Fruit fly (Drosophila melanogaster) whole organism, wandering third instar larva: Measurements from ENCODE around the gene CG43844.

Experiments used
- CG32264 ChIP-seq: fragments of 200-800 bp; sonication (Bioruptor generic); optimal IDR thresholded peaks from 2 replicates; lab custom pipeline; 2016; ENCODE audit warnings: missing biosample characterization, missing genetic modification characterization
- CG9705 ChIP-seq: fragments of 200-800 bp; sonication (Bioruptor generic); optimal IDR thresholded peaks from 2 replicates; lab custom pipeline; 2018; ENCODE audit warnings: missing biosample characterization, mild to moderate bottlenecking, missing genetic modification characterization
- Dfd ChIP-seq: fragments of >200 bp; optimal IDR thresholded peaks from 2 replicates; lab custom pipeline; 2017; ENCODE audit warnings: missing biosample characterization, missing genetic modification characterization
- Dif ChIP-seq: fragments of 200-275, 200-300 bp; sonication (Bioruptor generic); optimal IDR thresholded peaks from 2 replicates; lab custom pipeline; 2018; ENCODE audit warnings: missing biosample characterization, missing genetic modification characterization; ENCODE audit not compliant: partially characterized antibody
- GATAd ChIP-seq: sonication (Bioruptor generic); optimal IDR thresholded peaks from 2 replicates; lab custom pipeline; 2016; ENCODE audit warnings: missing biosample characterization, missing genetic modification characterization
- HLH106 ChIP-seq: fragments of 200-800 bp; optimal IDR thresholded peaks from 3 replicates; lab custom pipeline; 2019; ENCODE audit warnings: missing biosample characterization, mild to moderate bottlenecking, missing genetic modification characterization, moderate library complexity
- Hnf4 ChIP-seq: fragments of 200-800 bp; sonication (Bioruptor generic); optimal IDR thresholded peaks from 2 replicates; lab custom pipeline; 2016; ENCODE audit warnings: missing biosample characterization, mild to moderate bottlenecking, missing genetic modification characterization
- Hr78 ChIP-seq: fragments of >200 bp; optimal IDR thresholded peaks from 2 replicates; lab custom pipeline; 2017; ENCODE audit warnings: missing biosample characterization, missing genetic modification characterization
- Hr83 ChIP-seq: fragments of 200-300 bp; sonication (Bioruptor generic); optimal IDR thresholded peaks from 2 replicates; lab custom pipeline; 2016; ENCODE audit warnings: missing biosample characterization, mild to moderate bottlenecking, missing genetic modification characterization, moderate library complexity; ENCODE audit not compliant: poor library complexity, severe bottlenecking
- Jra ChIP-seq: sonication (Bioruptor generic); optimal IDR thresholded peaks from 2 replicates; lab custom pipeline; 2016; ENCODE audit warnings: missing biosample characterization, missing genetic modification characterization
- Mio ChIP-seq: sonication (Bioruptor generic); optimal IDR thresholded peaks from 2 replicates; lab custom pipeline; 2016; ENCODE audit warnings: missing biosample characterization, missing genetic modification characterization
- Myc ChIP-seq: fragments of >200 bp; optimal IDR thresholded peaks from 2 replicates; lab custom pipeline; 2017
- N ChIP-seq: fragments of >200 bp; optimal IDR thresholded peaks from 2 replicates; lab custom pipeline; 2018; ENCODE audit warnings: missing biosample characterization, missing external identifiers, missing genetic modification characterization
- OdsH ChIP-seq: fragments of 200-800 bp; sonication (Bioruptor generic); optimal IDR thresholded peaks from 2 replicates; lab custom pipeline; 2016; ENCODE audit warnings: missing biosample characterization, mild to moderate bottlenecking, missing genetic modification characterization
- Rel ChIP-seq, 2 experiments: fragments of 200-800 bp; sonication (Bioruptor generic) in 1 of 2; optimal IDR thresholded peaks; 2 replicates in 1 of 2; 3 replicates in 1 of 2; lab custom pipeline; 2016 to 2019; ENCODE audit warnings: mild to moderate bottlenecking in 2 of 2, missing biosample characterization in 2 of 2, missing genetic modification characterization in 2 of 2, moderate library complexity in 1 of 2
- Sp1 ChIP-seq: fragments of 200-800 bp; sonication (Bioruptor generic); optimal IDR thresholded peaks from 3 replicates; lab custom pipeline; 2019; ENCODE audit warnings: missing biosample characterization, mild to moderate bottlenecking, missing genetic modification characterization, moderate library complexity
- Vsx2 ChIP-seq: fragments of 200-300, 225-300 bp; sonication (Bioruptor generic); optimal IDR thresholded peaks from 2 replicates; lab custom pipeline; 2018; ENCODE audit warnings: missing biosample characterization, missing genetic modification characterization; ENCODE audit not compliant: partially characterized antibody
- br ChIP-seq: fragments of 200-800 bp; sonication (Bioruptor generic); optimal IDR thresholded peaks from 2 replicates; lab custom pipeline; 2016; ENCODE audit warnings: missing biosample characterization, missing genetic modification characterization
- brk ChIP-seq: fragments of 200-800 bp; sonication (Bioruptor generic); optimal IDR thresholded peaks from 2 replicates; lab custom pipeline; 2016; ENCODE audit warnings: missing biosample characterization, mild to moderate bottlenecking, missing genetic modification characterization
- dl ChIP-seq, 2 experiments: fragments of 175-275, 200-275 bp in 1 of 2; fragments of 200-275 bp in 1 of 2; sonication (Bioruptor generic); optimal IDR thresholded peaks; lab custom pipeline; 2018; ENCODE audit warnings: mild to moderate bottlenecking in 2 of 2, missing biosample characterization in 2 of 2, missing genetic modification characterization in 2 of 2, moderate library complexity in 2 of 2; ENCODE audit not compliant: partially characterized antibody in 2 of 2, insufficient read depth in 1 of 2
- dsf ChIP-seq: sonication (Bioruptor generic); optimal IDR thresholded peaks from 2 replicates; lab custom pipeline; 2016; ENCODE audit warnings: missing biosample characterization, missing genetic modification characterization, borderline replicate concordance
- foxo ChIP-seq, 2 experiments: fragments of 200-800 bp; sonication (Bioruptor generic); optimal IDR thresholded peaks; 2 replicates in 1 of 2; 3 replicates in 1 of 2; lab custom pipeline; 2016 to 2017; ENCODE audit warnings: missing biosample characterization in 2 of 2, missing genetic modification characterization in 2 of 2
- fru ChIP-seq: fragments of 200-800 bp; sonication (Bioruptor generic); optimal IDR thresholded peaks from 3 replicates; lab custom pipeline; 2016; ENCODE audit warnings: missing biosample characterization, mild to moderate bottlenecking, missing genetic modification characterization
- h ChIP-seq: fragments of 200-800 bp; sonication (Bioruptor generic); optimal IDR thresholded peaks from 3 replicates; lab custom pipeline; 2016; ENCODE audit warnings: missing biosample characterization, mild to moderate bottlenecking, missing genetic modification characterization
- jim ChIP-seq: fragments of 175-275, 200-325 bp; sonication (Bioruptor generic); optimal IDR thresholded peaks from 2 replicates; lab custom pipeline; 2016; ENCODE audit warnings: missing biosample characterization, mild to moderate bottlenecking, missing genetic modification characterization
- lola ChIP-seq: fragments of >200 bp; optimal IDR thresholded peaks from 2 replicates; lab custom pipeline; 2017; ENCODE audit warnings: missing biosample characterization, missing genetic modification characterization
- pan ChIP-seq: fragments of >200 bp; optimal IDR thresholded peaks from 2 replicates; lab custom pipeline; 2017
- psq ChIP-seq: fragments of 200-800 bp; sonication (Bioruptor generic); optimal IDR thresholded peaks from 3 replicates; lab custom pipeline; 2017; ENCODE audit warnings: missing biosample characterization, mild to moderate bottlenecking, missing genetic modification characterization, moderate library complexity
- sage ChIP-seq: fragments of 200-800 bp; sonication (Bioruptor generic); optimal IDR thresholded peaks from 2 replicates; lab custom pipeline; 2016; ENCODE audit warnings: missing biosample characterization, mild to moderate bottlenecking, missing genetic modification characterization
- sv ChIP-seq: fragments of 200-800 bp; sonication (Bioruptor generic); optimal IDR thresholded peaks from 3 replicates; lab custom pipeline; 2016; ENCODE audit warnings: missing biosample characterization, missing genetic modification characterization
- usp ChIP-seq: fragments of >200 bp; optimal IDR thresholded peaks from 2 replicates; lab custom pipeline; 2017; ENCODE audit warnings: missing biosample characterization, missing genetic modification characterization
- woc ChIP-seq: sonication (Bioruptor generic); optimal IDR thresholded peaks from 2 replicates; lab custom pipeline; 2016; ENCODE audit warnings: missing biosample characterization, mild to moderate bottlenecking, missing genetic modification characterization

CG43844 gene

DNA sequence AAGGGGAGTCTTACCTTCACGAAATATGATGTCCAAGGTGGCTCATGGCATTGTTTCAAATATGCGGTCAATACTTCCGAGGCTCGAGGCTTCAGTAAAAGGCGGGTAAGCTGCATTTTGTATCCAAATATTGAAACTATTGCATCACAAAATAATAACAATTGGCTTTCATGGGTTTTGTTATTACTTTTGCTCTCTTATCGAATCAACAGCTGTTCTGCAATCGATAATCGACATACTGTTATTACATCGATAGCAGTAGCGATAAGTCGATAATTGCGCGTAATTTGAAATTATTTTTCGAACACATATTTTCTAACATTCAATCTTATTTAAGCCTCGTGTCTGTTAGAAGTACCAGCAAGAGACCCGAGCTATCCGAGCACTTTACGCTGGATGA lies 10.9 kb upstream of the CG43844 start, which contains the start of gene CG34148:
TSS of gene CG34148 (minus strand) at position 214 of the 400 bp plus-strand sequence.
- TF ChIP-seq Sp1 (GFP tag; lab: Kevin White, UChicago) = no peak
- no peak for TF ChIP-seq pan (lab: Kevin White, UChicago)
- TF ChIP-seq Rel (GFP tag; optimal IDR thresholded peaks at IDR 0.05; lab: Kevin White, UChicago) = no peak
- no peak for TF ChIP-seq Rel (tag; optimal IDR thresholded peaks at IDR 0.05; lab: Kevin White, UChicago)
- no peak for TF ChIP-seq lola (GFP tag; lab: Kevin White, UChicago)
- TF ChIP-seq Dif (GFP tag; lab: Kevin White, UChicago) = no peak
- no peak for TF ChIP-seq Jra
- TF ChIP-seq fru (GFP tag; lab: Kevin White, UChicago) = no peak
- no peak for TF ChIP-seq Hnf4
- no peak for TF ChIP-seq OdsH (GFP tag; lab: Kevin White, UChicago)
- no peak for TF ChIP-seq GATAd (GFP tag; lab: Kevin White, UChicago)
- no peak for TF ChIP-seq foxo (GFP tag; optimal IDR thresholded peaks at IDR 0.05; lab: Kevin White, UChicago)
- no peak for TF ChIP-seq dsf (GFP tag; lab: Kevin White, UChicago)
- TF ChIP-seq Hr78 = no peak
- no peak for TF ChIP-seq Dfd
- TF ChIP-seq CG32264 (GFP tag; lab: Kevin White, UChicago) = no peak

DNA sequence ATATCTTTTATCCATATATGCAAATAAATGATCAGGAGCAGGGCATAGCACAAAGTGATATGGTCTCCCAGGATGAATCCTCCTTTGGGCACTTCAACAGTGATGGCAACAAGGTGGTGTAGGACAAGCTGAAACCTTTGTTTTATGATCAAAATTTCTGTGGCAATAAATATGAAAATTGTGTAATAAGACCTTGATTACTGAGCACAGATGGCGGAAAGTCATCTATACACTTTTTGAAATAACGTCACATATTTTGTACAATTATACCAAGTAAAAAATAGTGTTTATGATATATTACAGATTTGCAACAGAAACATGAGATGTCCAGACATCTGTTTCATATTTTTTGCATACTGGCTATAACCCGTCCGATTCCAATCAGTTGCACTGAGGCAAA lies 8.8 kb upstream of the CG43844 start, which contains the start of gene CG31465:
TSS of gene CG31465 (plus strand) at position 301 of the 400 bp plus-strand sequence.
- TF ChIP-seq Hr78 = no peak
- TF ChIP-seq usp (GFP tag; lab: Kevin White, UChicago) = no peak
- no peak for TF ChIP-seq dl (GFP tag; optimal IDR thresholded peaks at IDR 0.05; lab: Kevin White, UChicago; ENCODE audit: insufficient read depth in 1 of 2, partially characterized antibody in 2 of 2)
- no peak for TF ChIP-seq br
- TF ChIP-seq Dfd = no peak
- no peak for TF ChIP-seq Hr83 (GFP tag; lab: Kevin White, UChicago)
- no peak for TF ChIP-seq Dif (GFP tag; lab: Kevin White, UChicago)
- no peak for TF ChIP-seq Vsx2 (GFP tag; lab: Kevin White, UChicago)
- TF ChIP-seq Myc (lab: Kevin White, UChicago) = no peak
- no peak for TF ChIP-seq foxo (GFP tag; optimal IDR thresholded peaks at IDR 0.05; lab: Kevin White, UChicago)
- no peak for TF ChIP-seq CG9705 (GFP tag; lab: Kevin White, UChicago)
- TF ChIP-seq jim (GFP tag; lab: Kevin White, UChicago) = no peak
- TF ChIP-seq Sp1 (GFP tag; lab: Kevin White, UChicago) = no peak
- TF ChIP-seq HLH106 (tag; lab: Kevin White, UChicago) = no peak
- TF ChIP-seq pan (lab: Kevin White, UChicago) = no peak
- no peak for TF ChIP-seq sv (GFP tag; lab: Kevin White, UChicago)
- no peak for TF ChIP-seq psq
- TF ChIP-seq Jra = no peak
- TF ChIP-seq, all 38 proteins: peak for 0

- TF ChIP-seq foxo (GFP tag; optimal IDR thresholded peaks at IDR 0.05; lab: Kevin White, UChicago) = no peak
- TF ChIP-seq sage (GFP tag; lab: Kevin White, UChicago) = no peak
- TF ChIP-seq Dif (GFP tag; lab: Kevin White, UChicago) = no peak
- TF ChIP-seq jim (GFP tag; lab: Kevin White, UChicago) = no peak
- TF ChIP-seq Hr83 (GFP tag; lab: Kevin White, UChicago) = no peak
- TF ChIP-seq psq = no peak
- no peak for TF ChIP-seq dl (GFP tag; optimal IDR thresholded peaks at IDR 0.05; lab: Kevin White, UChicago; ENCODE audit: insufficient read depth in 1 of 2, partially characterized antibody in 2 of 2)
- no peak for TF ChIP-seq Hr78
- TF ChIP-seq woc (GFP tag; lab: Kevin White, UChicago) = no peak
Measured at dm6 chr3R:21884354-21884753, 5.0 kb upstream of the CG43844 start, which contains the start of gene fit. Gene fit (minus strand): TSS chr3R:21884454.

DNA sequence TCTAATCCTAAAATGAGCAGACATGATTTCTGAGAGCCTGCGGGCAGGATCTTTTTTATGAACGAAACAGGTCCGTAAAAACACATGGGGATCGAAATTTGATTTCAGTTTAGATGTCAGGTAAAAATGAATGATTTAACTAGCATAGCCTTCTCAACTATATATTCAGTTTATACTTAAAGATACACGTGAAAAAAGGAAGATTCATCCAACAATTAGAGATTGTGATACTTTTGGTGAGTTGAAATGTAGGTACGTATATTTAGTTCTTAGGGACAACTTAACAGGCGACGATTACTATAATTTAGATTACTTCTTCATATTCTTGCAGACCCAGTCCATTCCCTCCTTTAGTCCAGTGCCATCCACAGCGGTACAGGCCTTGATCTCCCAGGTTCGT lies 3.9 kb upstream of the CG43844 start, which contains the start of gene CG17819:
TSS of gene CG17819 (minus strand) at position 101 of the 400 bp plus-strand sequence.
- no peak for TF ChIP-seq sage (GFP tag; lab: Kevin White, UChicago)
- TF ChIP-seq Hnf4 = no peak
- TF ChIP-seq lola (GFP tag; lab: Kevin White, UChicago) = no peak
- no peak for TF ChIP-seq woc (GFP tag; lab: Kevin White, UChicago)

DNA sequence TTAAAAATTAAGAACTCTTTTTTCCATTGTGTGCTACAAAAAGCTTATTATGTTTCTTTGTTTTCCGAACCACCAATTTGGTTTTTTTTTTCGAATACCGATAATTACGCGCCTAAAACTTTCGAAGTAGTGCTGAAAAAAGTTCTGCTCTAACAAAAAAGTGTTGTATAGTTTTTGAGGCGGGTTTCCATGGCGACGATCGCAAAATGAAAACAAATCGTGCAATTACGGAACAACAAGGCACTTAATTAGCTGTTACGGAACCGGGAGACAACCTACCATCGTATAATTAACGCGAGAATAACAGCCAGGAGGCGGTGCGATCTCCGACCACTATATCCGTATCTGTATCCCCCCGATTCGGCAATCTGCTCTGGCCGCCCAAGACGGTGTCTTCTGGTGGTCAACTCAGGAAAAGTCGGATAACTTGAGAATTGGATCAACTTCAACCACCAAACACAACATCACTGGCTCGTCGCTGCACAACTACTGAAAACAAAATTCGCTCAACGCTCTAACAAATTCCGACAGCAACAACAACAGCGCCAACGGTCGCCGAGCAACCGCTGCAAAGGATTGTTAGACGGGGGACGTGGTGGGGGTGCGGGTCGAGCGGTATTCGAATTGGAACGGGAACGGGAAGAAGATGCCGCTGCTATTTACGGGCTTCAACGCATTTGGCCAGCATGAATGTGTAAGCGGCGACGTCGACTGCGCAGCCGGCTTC lies 2.3 kb upstream of the CG43844 start, which contains the start of the genes CG6678 and dnd:
TSS of gene CG6678 (plus strand) at position 169 of the 727 bp plus-strand sequence.
TSS of gene dnd (minus strand) at position 495 of the 727 bp plus-strand sequence.
- TF ChIP-seq Hnf4 (peak; percentile 24), h (GFP tag; lab: Kevin White, UChicago) (no peak), lola (GFP tag; lab: Kevin White, UChicago) (no peak), N (GFP tag; lab: Kevin White, UChicago) (no peak), CG9705 (GFP tag; lab: Kevin White, UChicago) (no peak), OdsH (GFP tag; lab: Kevin White, UChicago) (no peak), Sp1 (GFP tag; lab: Kevin White, UChicago) (no peak), dl (GFP tag; optimal IDR thresholded peaks at IDR 0.05; lab: Kevin White, UChicago; ENCODE audit: insufficient read depth in 1 of 2, partially characterized antibody in 2 of 2) (no peak), Mio (GFP tag; lab: Kevin White, UChicago) (no peak), sv (GFP tag; lab: Kevin White, UChicago) (no peak), Dif (GFP tag; lab: Kevin White, UChicago) (no peak), Myc (lab: Kevin White, UChicago) (no peak), Jra (no peak), brk (GFP tag; lab: Kevin White, UChicago) (no peak), dsf (GFP tag; lab: Kevin White, UChicago) (no peak), Vsx2 (GFP tag; lab: Kevin White, UChicago) (peak; percentile 80), jim (GFP tag; lab: Kevin White, UChicago) (no peak)
